Worm (Caenorhabditis elegans): ENCODE results near the gene sfxn-1.4.

ce11 chrII:11646874-11647273 lies 34.2 kb downstream of the sfxn-1.4 start:
- TF ChIP-seq snpc-3.4 (tag; optimal IDR thresholded peaks at IDR 0.05) = no peak
- TF ChIP-seq unc-62 (GFP tag; optimal IDR thresholded peaks at IDR 0.05) = no peak
- no peak for TF ChIP-seq ama-1 (optimal IDR thresholded peaks at IDR 0.05)
- no peak for TF ChIP-seq ama-1 (GFP tag; optimal IDR thresholded peaks at IDR 0.05)

Measured in whole organism, young adult.